Fruit fly (Drosophila melanogaster) whole organism, embryonic: ENCODE measurements around the gene SmD1.

Experiments used
- Adf1 ChIP-seq: fragments of 200-800 bp; sonication (Bioruptor generic); IDR thresholded peaks from 2 replicates; pipeline ENCODE4 v1.3.6; 2022; ENCODE audit warnings: missing biosample characterization, missing genetic modification characterization
- Atf6 ChIP-seq: fragments of 200-800 bp; sonication (Bioruptor generic); IDR thresholded peaks from 2 replicates; pipeline ENCODE4 v1.3.6; 2022; ENCODE audit warnings: missing biosample characterization, missing genetic modification characterization
- Awh ChIP-seq: fragments of 200-800 bp; sonication (Bioruptor generic); IDR thresholded peaks from 2 replicates; pipeline ENCODE4, ENCODE4 v1.3.6; 2022; ENCODE audit warnings: missing biosample characterization, missing genetic modification characterization
- B-H2 ChIP-seq: fragments of 200-800 bp; sonication (Bioruptor generic); optimal IDR thresholded peaks from 2 replicates; lab custom pipeline; 2018; ENCODE audit warnings: missing biosample characterization, mild to moderate bottlenecking, missing genetic modification characterization
- BtbVII ChIP-seq: fragments of 200-800 bp; sonication (Bioruptor generic); optimal IDR thresholded peaks from 3 replicates; lab custom pipeline; 2017; ENCODE audit warnings: missing biosample characterization, mild to moderate bottlenecking, missing genetic modification characterization
- CG1024 ChIP-seq: fragments of 200-800 bp; sonication (Bioruptor generic); IDR thresholded peaks from 2 replicates; pipeline ENCODE4 v1.3.6; 2022; ENCODE audit warnings: missing biosample characterization, missing genetic modification characterization
- CG11247 ChIP-seq: fragments of 200-800 bp; sonication (Bioruptor generic); IDR thresholded peaks from 2 replicates; pipeline ENCODE4 v1.3.6; 2022; ENCODE audit warnings: missing biosample characterization, missing genetic modification characterization
- CG11723 ChIP-seq: fragments of 200-800 bp; sonication (Bioruptor generic); optimal IDR thresholded peaks from 2 replicates; lab custom pipeline; 2017; ENCODE audit warnings: missing biosample characterization, mild to moderate bottlenecking, missing genetic modification characterization
- CG1647 ChIP-seq: fragments of 200-800 bp; sonication (Bioruptor generic); optimal IDR thresholded peaks from 3 replicates; lab custom pipeline; 2016; ENCODE audit warnings: missing biosample characterization, missing genetic modification characterization
- CG17361 ChIP-seq: fragments of 200-800 bp; sonication (Bioruptor generic); IDR thresholded peaks from 3 replicates; pipeline ENCODE4 v1.3.6; 2022; ENCODE audit warnings: missing biosample characterization, missing genetic modification characterization
- CG1792 ChIP-seq: fragments of 200-800 bp; sonication (Bioruptor generic); optimal IDR thresholded peaks from 2 replicates; lab custom pipeline; 2016; ENCODE audit warnings: missing biosample characterization, missing genetic modification characterization
- CG2129 ChIP-seq: fragments of 200-800 bp; sonication (Bioruptor generic); IDR thresholded peaks from 2 replicates; pipeline ENCODE4 v1.3.6; 2022; ENCODE audit warnings: missing biosample characterization, missing genetic modification characterization; ENCODE audit not compliant: partially characterized antibody
- CG2199 ChIP-seq: fragments of 200-800 bp; sonication (Bioruptor generic); IDR thresholded peaks from 3 replicates; pipeline ENCODE4 v1.3.6; 2022; ENCODE audit warnings: missing biosample characterization, missing genetic modification characterization
- CG33557 ChIP-seq: fragments of 200-800 bp; sonication (Bioruptor generic); optimal IDR thresholded peaks from 2 replicates; lab custom pipeline; 2019; ENCODE audit warnings: missing biosample characterization, mild to moderate bottlenecking, missing genetic modification characterization, moderate library complexity
- CG4360 ChIP-seq: fragments of 200-800 bp; sonication (Bioruptor generic); IDR thresholded peaks from 2 replicates; pipeline ENCODE4 v1.3.6; 2022; ENCODE audit warnings: missing biosample characterization, missing genetic modification characterization
- CG4424 ChIP-seq: fragments of 200-800 bp; sonication (Bioruptor generic); optimal IDR thresholded peaks from 3 replicates; lab custom pipeline; 2016; ENCODE audit warnings: missing biosample characterization, missing genetic modification characterization
- CG4730 ChIP-seq: fragments of 200-800 bp; sonication (Bioruptor generic); IDR thresholded peaks from 2 replicates; pipeline ENCODE4 v1.3.6; 2022; ENCODE audit warnings: missing biosample characterization, missing genetic modification characterization
- CG7271 ChIP-seq: fragments of 200-800 bp; sonication (Bioruptor generic); optimal IDR thresholded peaks from 2 replicates; lab custom pipeline; 2018; ENCODE audit warnings: missing biosample characterization, mild to moderate bottlenecking, missing genetic modification characterization, moderate library complexity
- CG7786 ChIP-seq: fragments of 200-800 bp; sonication (Bioruptor generic); optimal IDR thresholded peaks from 2 replicates; lab custom pipeline; 2016; ENCODE audit warnings: missing biosample characterization, missing genetic modification characterization
- CG7928 ChIP-seq: fragments of 200-800 bp; sonication (Bioruptor generic); optimal IDR thresholded peaks from 2 replicates; lab custom pipeline; 2017; ENCODE audit warnings: missing biosample characterization, mild to moderate bottlenecking, missing genetic modification characterization
- CG8359 ChIP-seq: fragments of 200-800 bp; sonication (Bioruptor generic); optimal IDR thresholded peaks from 2 replicates; lab custom pipeline; 2017; ENCODE audit warnings: missing biosample characterization, mild to moderate bottlenecking, missing genetic modification characterization, borderline replicate concordance
- CG9797 ChIP-seq: fragments of 200-800 bp; sonication (Bioruptor generic); optimal IDR thresholded peaks from 3 replicates; lab custom pipeline; 2018; ENCODE audit warnings: missing biosample characterization, mild to moderate bottlenecking, missing genetic modification characterization
- CG9932 ChIP-seq: fragments of 200-800 bp; sonication (Bioruptor generic); IDR thresholded peaks from 2 replicates; pipeline ENCODE4 v1.3.6; 2022; ENCODE audit warnings: missing biosample characterization, missing genetic modification characterization
- Dek ChIP-seq: fragments of 200-800 bp; sonication (Bioruptor generic); optimal IDR thresholded peaks from 3 replicates; lab custom pipeline; 2019; ENCODE audit warnings: missing biosample characterization, mild to moderate bottlenecking, missing genetic modification characterization, moderate library complexity
- HmgZ ChIP-seq: fragments of 200-800 bp; sonication (Bioruptor generic); optimal IDR thresholded peaks from 2 replicates; lab custom pipeline; 2018; ENCODE audit warnings: missing biosample characterization, mild to moderate bottlenecking, missing genetic modification characterization
- Hr3 ChIP-seq: fragments of 200-800 bp; sonication (Bioruptor generic); optimal IDR thresholded peaks from 3 replicates; lab custom pipeline; 2016; ENCODE audit warnings: missing biosample characterization, missing genetic modification characterization
- MESR4 ChIP-seq: fragments of 200-800 bp; sonication (Bioruptor generic); optimal IDR thresholded peaks from 2 replicates; lab custom pipeline; 2018; ENCODE audit warnings: missing biosample characterization, mild to moderate bottlenecking, missing genetic modification characterization, moderate library complexity
- Neu2 ChIP-seq: fragments of 200-800 bp; sonication (Bioruptor generic); optimal IDR thresholded peaks from 3 replicates; lab custom pipeline; 2016; ENCODE audit warnings: missing biosample characterization, missing genetic modification characterization, borderline replicate concordance
- Nf-YC ChIP-seq: fragments of 200-800 bp; optimal IDR thresholded peaks from 3 replicates; lab custom pipeline; 2019; ENCODE audit warnings: missing biosample characterization, mild to moderate bottlenecking, missing genetic modification characterization, moderate library complexity
- Ravus ChIP-seq: fragments of 200-800 bp; sonication (Bioruptor generic); IDR thresholded peaks from 2 replicates; pipeline ENCODE4 v1.3.6; 2022; ENCODE audit warnings: missing biosample characterization, missing genetic modification characterization
- Sry-β ChIP-seq: fragments of 200-800 bp; sonication (Bioruptor generic); optimal IDR thresholded peaks from 2 replicates; lab custom pipeline; 2018; ENCODE audit warnings: missing biosample characterization, mild to moderate bottlenecking, missing genetic modification characterization, moderate library complexity
- Taf1 ChIP-seq: fragments of 200-800 bp; sonication (Bioruptor generic); IDR thresholded peaks from 2 replicates; pipeline ENCODE4 v1.3.6; 2022; ENCODE audit warnings: missing biosample characterization, missing genetic modification characterization
- al ChIP-seq: fragments of 200-800 bp; sonication (Bioruptor generic); IDR thresholded peaks from 2 replicates; pipeline ENCODE4 v1.3.6; 2022; ENCODE audit warnings: missing biosample characterization, missing genetic modification characterization
- ash1 ChIP-seq: fragments of 200-800 bp; sonication (Bioruptor generic); optimal IDR thresholded peaks from 2 replicates; lab custom pipeline; 2018; ENCODE audit warnings: missing biosample characterization, mild to moderate bottlenecking, missing genetic modification characterization
- crol ChIP-seq: fragments of 200-800 bp; sonication (Bioruptor generic); IDR thresholded peaks from 2 replicates; pipeline ENCODE4 v1.3.6; 2022; ENCODE audit warnings: missing biosample characterization, missing genetic modification characterization
- gcm ChIP-seq: fragments of 200-800 bp; sonication (Bioruptor generic); optimal IDR thresholded peaks from 2 replicates; lab custom pipeline; 2019; ENCODE audit warnings: missing biosample characterization, mild to moderate bottlenecking, missing genetic modification characterization, moderate library complexity
- gfzf ChIP-seq: fragments of 200-800 bp; sonication (Bioruptor generic); optimal IDR thresholded peaks from 2 replicates; lab custom pipeline; 2016; ENCODE audit warnings: missing biosample characterization, mild to moderate bottlenecking, missing genetic modification characterization, moderate library complexity
- insv ChIP-seq, 2 experiments: fragments of 200-800 bp; sonication (Bioruptor generic); optimal IDR thresholded peaks; 3 replicates each; lab custom pipeline; 2016 to 2018; ENCODE audit warnings: missing biosample characterization in 2 of 2, missing genetic modification characterization in 2 of 2
- kah ChIP-seq: fragments of 200-800 bp; sonication (Bioruptor generic); optimal IDR thresholded peaks from 2 replicates; lab custom pipeline; 2018; ENCODE audit warnings: missing biosample characterization, mild to moderate bottlenecking, missing genetic modification characterization
- lilli ChIP-seq: fragments of 200-800 bp; sonication (Bioruptor generic); optimal IDR thresholded peaks from 3 replicates; lab custom pipeline; 2016; ENCODE audit warnings: missing biosample characterization, missing genetic modification characterization
- maf-S ChIP-seq: fragments of 200-800 bp; sonication (Bioruptor generic); optimal IDR thresholded peaks from 2 replicates; lab custom pipeline; 2016; ENCODE audit warnings: missing biosample characterization, missing genetic modification characterization
- oc ChIP-seq: fragments of 200-800 bp; sonication (Bioruptor generic); optimal IDR thresholded peaks from 2 replicates; lab custom pipeline; 2018; ENCODE audit warnings: missing biosample characterization, mild to moderate bottlenecking, missing genetic modification characterization, moderate library complexity
- org-1 ChIP-seq: fragments of 200-800 bp; sonication (Bioruptor generic); optimal IDR thresholded peaks from 2 replicates; lab custom pipeline; 2017; ENCODE audit warnings: missing biosample characterization, missing genetic modification characterization
- pzg ChIP-seq: fragments of 200-800 bp; sonication (Bioruptor generic); optimal IDR thresholded peaks from 3 replicates; lab custom pipeline; 2018; ENCODE audit warnings: missing biosample characterization, mild to moderate bottlenecking, missing genetic modification characterization, moderate library complexity
- row ChIP-seq: fragments of 200-800 bp; sonication (Bioruptor generic); IDR thresholded peaks from 3 replicates; pipeline ENCODE4 v1.3.6; 2022; ENCODE audit warnings: missing biosample characterization, missing genetic modification characterization
- run ChIP-seq: fragments of 200-800 bp; sonication (Bioruptor generic); optimal IDR thresholded peaks from 3 replicates; lab custom pipeline; 2018; ENCODE audit warnings: missing biosample characterization, mild to moderate bottlenecking, missing genetic modification characterization
- scrt ChIP-seq: fragments of 200-800 bp; sonication (Bioruptor generic); optimal IDR thresholded peaks from 2 replicates; lab custom pipeline; 2018; ENCODE audit warnings: missing biosample characterization, mild to moderate bottlenecking, missing genetic modification characterization, moderate library complexity
- sd ChIP-seq: fragments of 200-800 bp; sonication (Bioruptor generic); optimal IDR thresholded peaks from 3 replicates; lab custom pipeline; 2018; ENCODE audit warnings: missing biosample characterization, mild to moderate bottlenecking, missing genetic modification characterization, moderate library complexity
- stc ChIP-seq: fragments of 200-800 bp; sonication (Bioruptor generic); IDR thresholded peaks from 2 replicates; pipeline ENCODE4 v1.3.6; 2022; ENCODE audit warnings: missing biosample characterization, missing genetic modification characterization
- yki ChIP-seq: fragments of >200 bp; optimal IDR thresholded peaks from 3 replicates; lab custom pipeline; 2018

SmD1 gene

dm6 chr3L:12692881-12693752 lies 41.3 kb downstream of the SmD1 start, which contains the start of gene mirr (continued):
- TF ChIP-seq CG9797, result no peak
- no peak for TF ChIP-seq gcm (GFP tag; lab: Kevin White, UChicago)
- no peak for TF ChIP-seq stc (GFP tag; lab: Robert Waterston, UW)
- no peak for TF ChIP-seq Taf1 (GFP tag; lab: Robert Waterston, UW)
- TF ChIP-seq BtbVII, result no peak
- peak; percentile 100 for TF ChIP-seq Nf-YC (tag; lab: Kevin White, UChicago)
- TF ChIP-seq run, result no peak
- TF ChIP-seq Atf6 (GFP tag; lab: Robert Waterston, UW), result no peak
- no peak for TF ChIP-seq org-1 (GFP tag; lab: Kevin White, UChicago)
- TF ChIP-seq insv (GFP tag; optimal IDR thresholded peaks at IDR 0.05; lab: Kevin White, UChicago), result no peak
- no peak for TF ChIP-seq B-H2 (GFP tag; lab: Kevin White, UChicago)
- no peak for TF ChIP-seq pzg (GFP tag; lab: Kevin White, UChicago)
- TF ChIP-seq CG4360 (GFP tag; lab: Robert Waterston, UW), result peak; percentile 76
- no peak for TF ChIP-seq gfzf
- TF ChIP-seq sd (tag; lab: Kevin White, UChicago), result peak; percentile 93
- TF ChIP-seq Sry-β (GFP tag; lab: Kevin White, UChicago), result no peak
- TF ChIP-seq CG17361, result no peak
- peak; percentile 85 for TF ChIP-seq yki (lab: Kevin White, UChicago)
- no peak for TF ChIP-seq Dek (tag; lab: Kevin White, UChicago)
- TF ChIP-seq CG2129 (GFP tag; lab: Robert Waterston, UW), result no peak
- TF ChIP-seq Neu2 (GFP tag; lab: Kevin White, UChicago), result no peak
- no peak for TF ChIP-seq Ravus (GFP tag; lab: Robert Waterston, UW)
- TF ChIP-seq Hr3, result no peak
- peak; percentile 44; the same call in 1 of the 2 replicates for TF ChIP-seq Awh (GFP tag; lab: Robert Waterston, UW)
- no peak for TF ChIP-seq CG1792 (GFP tag; lab: Kevin White, UChicago)
- no peak for TF ChIP-seq CG9932 (GFP tag; lab: Robert Waterston, UW)
- TF ChIP-seq maf-S (GFP tag; lab: Kevin White, UChicago), result no peak
- no peak for TF ChIP-seq al (GFP tag; lab: Robert Waterston, UW)
- TF ChIP-seq CG7786 (GFP tag; lab: Kevin White, UChicago), result no peak
- no peak for TF ChIP-seq kah (GFP tag; lab: Kevin White, UChicago)
- no peak for TF ChIP-seq lilli (GFP tag; lab: Kevin White, UChicago)
- no peak for TF ChIP-seq CG11723 (GFP tag; lab: Kevin White, UChicago)
- TF ChIP-seq CG11247 (GFP tag; lab: Robert Waterston, UW), result no peak
- TF ChIP-seq crol (GFP tag; lab: Robert Waterston, UW), result peak; percentile 100
- peak; percentile 99 for TF ChIP-seq Adf1 (GFP tag; lab: Robert Waterston, UW)
- TF ChIP-seq oc, result peak; percentile 35
- TF ChIP-seq scrt (GFP tag; lab: Kevin White, UChicago), result no peak
- no peak for TF ChIP-seq CG33557
- no peak; the same call in 1 of the 2 replicates for TF ChIP-seq CG1024 (GFP tag; lab: Robert Waterston, UW)
- TF ChIP-seq HmgZ (tag; lab: Kevin White, UChicago), result peak; percentile 49
- no peak for TF ChIP-seq CG4730
- TF ChIP-seq CG7271, result no peak
- no peak for TF ChIP-seq CG1647 (GFP tag; lab: Kevin White, UChicago)
- no peak for TF ChIP-seq MESR4
- peak; percentile 64; the same call in 1 of the 3 replicates for TF ChIP-seq CG2199 (GFP tag; lab: Robert Waterston, UW)
- TF ChIP-seq CG7928, result no peak
- TF ChIP-seq row (GFP tag; lab: Robert Waterston, UW), result no peak
- TF ChIP-seq ash1 (GFP tag; lab: Kevin White, UChicago), result peak; percentile 90
- no peak for TF ChIP-seq CG4424
- TF ChIP-seq CG8359 (GFP tag; lab: Kevin White, UChicago), result no peak
